Fruit fly (Drosophila melanogaster): ENCODE data around the gene CG3703.

Gene CG3703

DNA sequence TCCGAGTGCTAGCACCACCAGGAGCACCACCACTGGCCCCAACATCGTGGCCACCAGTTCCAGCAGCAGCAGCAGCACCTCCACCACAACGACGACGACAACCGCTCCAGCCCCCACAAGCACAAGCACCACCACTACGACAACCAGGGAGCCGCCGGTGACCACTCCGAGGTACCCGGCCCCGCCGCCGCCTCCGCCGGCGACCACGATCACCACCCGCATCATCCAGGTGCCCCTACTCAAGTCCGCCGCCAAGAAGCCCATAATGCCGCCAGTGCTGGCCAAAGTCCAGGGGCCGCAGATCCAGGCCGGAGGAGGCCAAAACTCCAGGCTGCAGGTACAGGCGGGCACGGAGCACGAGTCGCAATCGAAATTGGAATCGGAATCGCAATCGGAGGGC, 11.6 kb downstream of the CG3703 start:
- peak; percentile 84 for TF ChIP-seq Dfd (GFP tag; optimal IDR thresholded peaks at IDR 0.05)
- TF ChIP-seq CG32264 (GFP tag; optimal IDR thresholded peaks at IDR 0.05): no peak

DNA sequence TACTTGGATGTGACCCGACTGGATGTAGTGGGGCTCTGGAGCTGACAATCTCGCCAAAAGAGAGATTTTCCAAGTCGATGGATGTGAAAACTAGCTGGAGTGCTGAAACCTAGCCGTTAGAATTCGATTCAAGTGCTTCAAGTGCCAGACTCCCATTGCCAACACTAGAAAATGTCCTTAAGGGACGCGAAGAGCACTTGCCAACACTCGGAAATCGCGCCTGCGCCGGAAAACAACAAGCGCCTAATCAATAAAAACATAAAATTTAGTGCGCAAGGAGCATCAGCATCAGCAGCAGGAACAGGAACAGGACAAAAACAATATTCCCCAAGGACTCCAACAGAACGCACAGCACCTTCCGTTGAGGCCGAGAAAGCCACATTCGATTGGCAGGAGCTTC, 12.7 kb downstream of the CG3703 start:
- TF ChIP-seq br (GFP tag; optimal IDR thresholded peaks at IDR 0.05): no peak
- no peak for TF ChIP-seq Mio (GFP tag; optimal IDR thresholded peaks at IDR 0.05)
- TF ChIP-seq Dfd (GFP tag; optimal IDR thresholded peaks at IDR 0.05): no peak
- no peak for TF ChIP-seq h (GFP tag; optimal IDR thresholded peaks at IDR 0.05)
- TF ChIP-seq CG9705 (GFP tag; optimal IDR thresholded peaks at IDR 0.05): no peak
- no peak for TF ChIP-seq fru (GFP tag; optimal IDR thresholded peaks at IDR 0.05)
- TF ChIP-seq sage (GFP tag; optimal IDR thresholded peaks at IDR 0.05): no peak
- TF ChIP-seq woc (GFP tag; optimal IDR thresholded peaks at IDR 0.05): no peak
- TF ChIP-seq dsf (GFP tag; optimal IDR thresholded peaks at IDR 0.05; ENCODE audit: borderline replicate concordance): no peak
- no peak for TF ChIP-seq rgr (GFP tag; optimal IDR thresholded peaks at IDR 0.05)
- TF ChIP-seq Hr83 (GFP tag; optimal IDR thresholded peaks at IDR 0.05; ENCODE audit: poor library complexity, severe bottlenecking): no peak
- no peak for TF ChIP-seq N (GFP tag; optimal IDR thresholded peaks at IDR 0.05)
- no peak for TF ChIP-seq usp (GFP tag; optimal IDR thresholded peaks at IDR 0.05)

DNA sequence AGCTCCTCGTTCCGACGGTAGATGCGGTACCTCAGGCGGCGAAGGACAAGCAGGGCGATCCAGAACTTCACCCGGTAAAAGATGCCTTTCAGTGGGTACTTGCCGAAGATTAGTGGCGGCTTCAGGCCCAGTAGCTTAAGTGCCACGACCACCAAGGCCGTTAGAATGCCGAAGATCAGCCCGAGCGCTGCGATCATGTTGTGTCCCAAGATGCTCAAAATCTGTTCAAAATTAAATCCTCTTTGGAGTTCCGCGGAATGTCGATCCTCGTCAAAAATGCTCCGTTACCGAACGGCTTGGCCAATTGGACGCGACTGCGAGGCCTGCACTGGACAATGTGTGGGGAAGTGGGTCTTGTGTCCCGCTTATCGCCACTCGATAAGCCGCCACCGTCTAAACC, 13.4 kb downstream of the CG3703 start, which contains the start of the genes CG32815 and CG3706:
Gene CG32815, plus strand, starts transcription at position 301 of the 400 bp plus-strand sequence.
Gene CG3706, minus strand, starts transcription at position 310 of the 400 bp plus-strand sequence.
- TF ChIP-seq OdsH (GFP tag; optimal IDR thresholded peaks at IDR 0.05) (no peak), Hnf4 (GFP tag; optimal IDR thresholded peaks at IDR 0.05) (no peak), lola (GFP tag; optimal IDR thresholded peaks at IDR 0.05) (no peak), fru (GFP tag; optimal IDR thresholded peaks at IDR 0.05) (no peak), tai (GFP tag; optimal IDR thresholded peaks at IDR 0.05) (no peak), Jra (GFP tag; optimal IDR thresholded peaks at IDR 0.05) (no peak)

DNA sequence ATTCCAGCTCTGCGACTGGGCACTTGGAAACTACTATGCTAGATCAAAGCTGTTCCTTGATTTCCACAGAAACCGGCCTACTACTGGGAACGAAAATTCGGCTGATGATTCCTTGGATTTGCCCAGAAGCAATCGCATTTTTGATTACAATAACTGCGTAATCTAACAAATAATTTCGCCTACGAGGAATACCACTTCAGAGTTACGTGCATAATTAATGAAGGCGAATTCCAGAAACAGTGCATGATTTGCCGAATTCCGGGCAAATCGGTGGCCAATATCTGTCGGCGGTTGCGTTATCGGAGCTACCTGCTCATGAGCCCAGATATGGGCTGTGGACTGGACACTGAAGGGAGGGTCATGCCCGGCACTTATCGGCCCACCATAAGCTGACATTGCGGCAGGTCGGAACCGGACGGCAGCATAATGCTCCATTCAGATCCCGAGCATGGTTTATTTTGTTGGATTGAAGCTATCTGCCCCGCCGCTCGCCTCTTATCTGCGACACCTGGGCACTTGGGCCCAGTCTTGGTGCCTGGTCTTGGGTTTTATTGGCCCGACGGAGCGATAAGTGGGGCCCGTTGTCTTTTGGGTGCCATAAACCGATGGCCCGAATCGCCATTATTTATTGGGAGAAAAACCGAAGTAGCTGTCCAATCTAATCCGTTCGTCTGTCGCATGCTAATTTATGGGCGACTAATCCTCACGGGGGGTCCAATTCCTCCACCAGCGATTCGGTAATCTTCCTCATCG, 15.3 kb downstream of the CG3703 start, which contains the start of gene CG3708:
Gene CG3708, minus strand, starts transcription at position 51 of the 753 bp plus-strand sequence.
- no peak for TF ChIP-seq dl (GFP tag; optimal IDR thresholded peaks at IDR 0.05; ENCODE audit: insufficient read depth in 1 of 2, partially characterized antibody in 2 of 2)
- TF ChIP-seq lola (GFP tag; optimal IDR thresholded peaks at IDR 0.05): no peak
- TF ChIP-seq Vsx2 (GFP tag; optimal IDR thresholded peaks at IDR 0.05; ENCODE audit: partially characterized antibody): no peak
- no peak for TF ChIP-seq tai (GFP tag; optimal IDR thresholded peaks at IDR 0.05)
- TF ChIP-seq brk (GFP tag; optimal IDR thresholded peaks at IDR 0.05): no peak
- no peak for TF ChIP-seq br (GFP tag; optimal IDR thresholded peaks at IDR 0.05)
- no peak for TF ChIP-seq woc (GFP tag; optimal IDR thresholded peaks at IDR 0.05)
- no peak for TF ChIP-seq Abd-B (GFP tag; optimal IDR thresholded peaks at IDR 0.05)

DNA sequence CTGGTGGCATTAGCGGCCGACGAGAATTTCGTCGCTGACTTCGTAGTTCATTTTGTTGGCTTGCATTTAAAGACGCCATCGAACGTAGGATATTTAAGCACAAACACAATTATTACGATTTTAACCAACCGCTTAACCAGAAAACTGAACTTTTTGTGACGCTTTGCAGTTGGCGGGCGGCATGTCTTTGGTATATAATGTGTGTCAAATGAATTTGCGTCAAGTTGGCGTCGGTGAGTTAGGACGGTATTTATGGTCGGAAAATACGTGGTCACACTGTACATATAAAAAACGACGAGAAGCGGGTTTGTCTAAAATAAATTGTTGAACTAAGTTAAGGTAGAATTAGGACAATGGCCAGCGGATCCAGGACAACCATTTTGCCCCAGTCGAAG, 17.7 kb downstream of the CG3703 start, which contains the start of the genes CG43867 and MED22:
Gene CG43867, minus strand, starts transcription at position 113 of the 395 bp plus-strand sequence.
Gene MED22, plus strand, starts transcription at position 277 of the 395 bp plus-strand sequence.
- TF ChIP-seq foxo (GFP tag; optimal IDR thresholded peaks at IDR 0.05) (no peak), usp (GFP tag; optimal IDR thresholded peaks at IDR 0.05) (no peak), CG9705 (GFP tag; optimal IDR thresholded peaks at IDR 0.05) (no peak), dl (GFP tag; optimal IDR thresholded peaks at IDR 0.05; ENCODE audit: insufficient read depth in 1 of 2, partially characterized antibody in 2 of 2) (no peak), sv (GFP tag; optimal IDR thresholded peaks at IDR 0.05) (no peak), rgr (GFP tag; optimal IDR thresholded peaks at IDR 0.05) (no peak), Myc (optimal IDR thresholded peaks at IDR 0.05) (no peak)

DNA sequence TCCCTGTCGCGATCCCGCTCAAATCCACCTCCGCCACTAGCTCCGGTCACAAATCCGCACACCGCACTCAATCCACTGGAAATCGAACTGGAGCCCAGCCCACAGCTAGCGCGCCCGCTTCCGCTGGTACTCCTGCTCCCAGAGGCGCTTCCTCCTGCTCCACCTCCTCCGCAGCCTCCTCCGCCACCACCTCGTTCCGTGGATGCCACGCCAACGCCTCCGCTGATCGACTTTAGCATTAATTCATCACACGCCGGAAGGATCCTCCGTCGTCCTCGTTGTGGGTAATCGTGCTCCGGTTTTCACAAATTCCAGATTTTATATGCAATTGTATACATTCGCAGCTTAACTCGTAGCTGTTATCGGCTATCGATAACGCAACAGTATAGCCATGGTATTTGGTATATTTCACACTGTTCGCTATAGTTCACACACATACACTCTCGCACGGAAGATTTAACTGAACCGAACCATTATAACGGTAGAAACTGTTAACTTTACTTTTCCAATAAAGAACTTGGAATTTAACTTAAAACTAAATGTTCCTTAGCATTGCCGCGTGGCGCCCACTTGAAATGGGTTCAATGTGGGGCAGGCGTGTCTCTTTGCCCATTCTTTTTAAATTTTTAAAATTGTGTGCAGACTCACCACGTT, 18.2 kb downstream of the CG3703 start, which contains the start of gene Lztr1:
Gene Lztr1, minus strand, starts transcription at position 374 of the 654 bp plus-strand sequence.
- TF ChIP-seq Vsx2 (GFP tag; optimal IDR thresholded peaks at IDR 0.05; ENCODE audit: partially characterized antibody) (no peak), HLH106 (tag; optimal IDR thresholded peaks at IDR 0.05) (no peak), Jra (GFP tag; optimal IDR thresholded peaks at IDR 0.05) (no peak)

Measured in whole organism, wandering third instar larva.